Worm (Caenorhabditis elegans): ENCODE data around the gene swd-2.2.

DNA sequence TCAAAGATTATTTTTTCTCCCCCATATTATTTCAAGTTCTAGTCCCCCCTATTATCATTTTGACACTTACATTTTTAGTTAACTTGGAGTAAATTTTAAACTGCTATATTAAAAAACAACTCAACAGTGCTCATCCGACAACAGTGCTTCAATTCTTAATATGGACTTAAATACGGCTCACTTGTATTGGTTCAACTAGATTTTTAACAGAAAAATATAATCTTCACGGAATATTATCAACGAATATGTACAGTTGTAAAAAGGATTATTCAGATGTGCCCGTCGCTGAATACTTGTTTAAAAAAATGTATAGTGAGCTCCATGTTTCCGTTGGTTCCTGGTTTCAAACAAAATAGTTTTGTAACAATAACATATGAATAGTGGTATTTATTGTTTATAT, 26.1 kb downstream of the swd-2.2 start:
- TF ChIP-seq lsy-2 (tag; optimal IDR thresholded peaks at IDR 0.05), result no peak
- TF ChIP-seq zag-1 (tag; optimal IDR thresholded peaks at IDR 0.05), result no peak
- TF ChIP-seq pqm-1 (tag; optimal IDR thresholded peaks at IDR 0.05), result no peak
- TF ChIP-seq lin-1 (GFP tag; IDR thresholded peaks at IDR 0.05), result no peak
- TF ChIP-seq egl-27 (tag; optimal IDR thresholded peaks at IDR 0.05), result no peak
- no peak for TF ChIP-seq mes-2 (tag; optimal IDR thresholded peaks at IDR 0.05; ENCODE audit: poor library complexity, severe bottlenecking)
- TF ChIP-seq lin-15B (tag; optimal IDR thresholded peaks at IDR 0.05), result no peak
- TF ChIP-seq aly-2 (tag; optimal IDR thresholded peaks at IDR 0.05), result no peak
- TF ChIP-seq mep-1 (tag; optimal IDR thresholded peaks at IDR 0.05), result no peak
- TF ChIP-seq ztf-11 (tag; optimal IDR thresholded peaks at IDR 0.05), result no peak
- no peak for TF ChIP-seq nhr-10 (tag; optimal IDR thresholded peaks at IDR 0.05)
- no peak for TF ChIP-seq unc-62 (GFP tag; optimal IDR thresholded peaks at IDR 0.05 in 1 of 2)
- TF ChIP-seq unc-62 (tag; optimal IDR thresholded peaks at IDR 0.05), result no peak
- no peak for TF ChIP-seq duxl-1 (tag; optimal IDR thresholded peaks at IDR 0.05; ENCODE audit: poor library complexity)

Data from whole organism, L4 larva.